Worm (Caenorhabditis elegans): ENCODE measurements around the gene tbck-1.

The tbck-1 gene

DNA sequence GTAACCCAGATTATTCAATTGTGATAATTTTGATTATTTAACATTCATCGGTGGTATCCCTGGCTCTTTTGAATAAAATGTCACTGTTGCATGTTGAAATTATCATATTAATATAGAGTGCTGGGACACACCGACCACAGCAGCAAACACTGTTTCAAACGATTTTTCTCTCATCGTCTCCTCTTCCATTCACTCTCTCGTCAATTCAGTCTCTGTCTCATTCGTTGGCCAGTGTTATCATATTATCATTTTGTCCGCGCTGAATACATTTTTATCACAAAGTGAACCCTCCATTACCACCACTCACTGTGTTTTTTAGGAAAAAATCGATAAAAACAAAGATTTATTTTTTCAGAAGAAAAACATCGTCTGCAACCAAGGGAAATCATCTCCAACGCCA, 28.7 kb downstream of the tbck-1 start (continued):
- no peak for TF ChIP-seq daf-16 (GFP tag; optimal IDR thresholded peaks at IDR 0.05)
- TF ChIP-seq daf-16 (tag; optimal IDR thresholded peaks at IDR 0.05) = peak; percentile 81
- TF ChIP-seq vab-7 (GFP tag; IDR thresholded peaks at IDR 0.05) = no peak
- TF ChIP-seq aly-2 (tag; optimal IDR thresholded peaks at IDR 0.05) = no peak
- peak in 1 of 2 experiments; percentile 27 for TF ChIP-seq lsy-2 (tag; optimal IDR thresholded peaks at IDR 0.05)
- no peak for TF ChIP-seq snpc-4 (tag; optimal IDR thresholded peaks at IDR 0.05)
- TF ChIP-seq zip-11 (GFP tag; IDR thresholded peaks at IDR 0.05) = no peak
- TF ChIP-seq lin-39 (tag; optimal IDR thresholded peaks at IDR 0.05) = no peak
- no peak for TF ChIP-seq mxl-2 (GFP tag; conservative IDR thresholded peaks at IDR 0.05)
- TF ChIP-seq php-3 (GFP tag; IDR thresholded peaks at IDR 0.05) = no peak
- TF ChIP-seq hlh-11 (tag; optimal IDR thresholded peaks at IDR 0.05) = peak; percentile 67
- TF ChIP-seq nhr-6 (tag; optimal IDR thresholded peaks at IDR 0.05) = no peak
- no peak for TF ChIP-seq nhr-237 (tag; optimal IDR thresholded peaks at IDR 0.05)
- no peak; the same call in 1 of the 2 replicates for TF ChIP-seq ceh-20 (GFP tag; IDR thresholded peaks at IDR 0.05)
- no peak for TF ChIP-seq Y48G9A.11 (GFP tag; IDR thresholded peaks at IDR 0.05)
- TF ChIP-seq daf-8 (GFP tag; IDR thresholded peaks at IDR 0.05) = no peak
- TF ChIP-seq hlh-30 (tag; optimal IDR thresholded peaks at IDR 0.05; ENCODE audit: insufficient read depth) = peak; percentile 36
- no peak for TF ChIP-seq ceh-44 (GFP tag; IDR thresholded peaks at IDR 0.05)
- no peak for TF ChIP-seq rbr-2 (tag; optimal IDR thresholded peaks at IDR 0.05)
- TF ChIP-seq madf-9 (GFP tag; conservative IDR thresholded peaks at IDR 0.05) = no peak
- no peak for TF ChIP-seq ces-1 (GFP tag; optimal IDR thresholded peaks at IDR 0.05)
- TF ChIP-seq mdt-29 (GFP tag; IDR thresholded peaks at IDR 0.05) = no peak
- no peak for TF ChIP-seq zfp-3 (GFP tag; conservative IDR thresholded peaks at IDR 0.05)
- no peak for TF ChIP-seq cey-2 (tag; optimal IDR thresholded peaks at IDR 0.05; ENCODE audit: borderline replicate concordance, insufficient read depth)
- no peak for TF ChIP-seq hif-1 (tag; optimal IDR thresholded peaks at IDR 0.05)
- no peak for TF ChIP-seq tra-1 (GFP tag; IDR thresholded peaks at IDR 0.05)
- TF ChIP-seq lir-3 (tag; optimal IDR thresholded peaks at IDR 0.05) = no peak
- TF ChIP-seq Y105C5A.15 (GFP tag; IDR thresholded peaks at IDR 0.05) = no peak
- TF ChIP-seq snpc-1.2 (GFP tag; IDR thresholded peaks at IDR 0.05) = no peak
- TF ChIP-seq nhr-111 (GFP tag; optimal IDR thresholded peaks at IDR 0.05) = no peak
- no peak for TF ChIP-seq saeg-2 (GFP tag; IDR thresholded peaks at IDR 0.05)
- TF ChIP-seq dmd-9 (GFP tag; IDR thresholded peaks at IDR 0.05) = no peak
- TF ChIP-seq madf-5 (GFP tag; IDR thresholded peaks at IDR 0.05) = no peak
- no peak for TF ChIP-seq nhr-41 (GFP tag; IDR thresholded peaks at IDR 0.05)
- TF ChIP-seq R02D3.7 (tag; optimal IDR thresholded peaks at IDR 0.05) = no peak
- no peak for TF ChIP-seq daf-12 (tag; optimal IDR thresholded peaks at IDR 0.05)
- TF ChIP-seq ceh-32 (tag; optimal IDR thresholded peaks at IDR 0.05; ENCODE audit: poor library complexity) = no peak
- no peak for TF ChIP-seq daf-19 (GFP tag; conservative IDR thresholded peaks at IDR 0.05)
- TF ChIP-seq sdz-12 (GFP tag; optimal IDR thresholded peaks at IDR 0.05) = no peak
- TF ChIP-seq skn-1 (tag; optimal IDR thresholded peaks at IDR 0.05) = no peak
- no peak for TF ChIP-seq arid-1 (GFP tag; conservative IDR thresholded peaks at IDR 0.05)
- TF ChIP-seq F49E8.2 (tag; optimal IDR thresholded peaks at IDR 0.05; ENCODE audit: borderline replicate concordance) = no peak
- no peak for TF ChIP-seq nhr-25 (tag; optimal IDR thresholded peaks at IDR 0.05; ENCODE audit: borderline replicate concordance, insufficient read depth)
- TF ChIP-seq T26A8.4 (GFP tag; IDR thresholded peaks at IDR 0.05) = no peak
- TF ChIP-seq fos-1 (tag; optimal IDR thresholded peaks at IDR 0.05) = no peak
- TF ChIP-seq zag-1 (tag; optimal IDR thresholded peaks at IDR 0.05) = no peak
- no peak for TF ChIP-seq ama-1 (optimal IDR thresholded peaks at IDR 0.05)
- no peak for TF ChIP-seq ZK546.5 (tag; optimal IDR thresholded peaks at IDR 0.05)
- TF ChIP-seq zip-2 (tag; optimal IDR thresholded peaks at IDR 0.05) = no peak
- peak in 1 of 2 experiments; percentile 1 for TF ChIP-seq mdl-1 (tag; optimal IDR thresholded peaks at IDR 0.05)
- no peak for TF ChIP-seq T20F7.1 (GFP tag; optimal IDR thresholded peaks at IDR 0.05)
- no peak for TF ChIP-seq tag-97 (GFP tag; IDR thresholded peaks at IDR 0.05)

Data from whole organism, L4 larva.